Worm (Caenorhabditis elegans) whole organism, L4 larva: ENCODE data around the gene nlp-68.

Experiments
- dmd-6 ChIP-seq: fragments of 200-800 bp; sonication (Bioruptor generic); IDR thresholded peaks from 2 replicates; pipeline ENCODE4 v1.3.6; 2022; ENCODE audit warnings: missing genetic modification reagents, missing genetic modification characterization, missing compliant biosample characterization
- fos-1 ChIP-seq: fragments of 150-350 bp; optimal IDR thresholded peaks from 2 replicates; lab custom pipeline; 2014; ENCODE audit warnings: missing biosample characterization, missing genetic modification characterization
- jun-1 ChIP-seq: fragments of 150-350 bp; optimal IDR thresholded peaks from 2 replicates; lab custom pipeline; 2014; ENCODE audit warnings: missing biosample characterization, missing genetic modification reagents, missing genetic modification characterization
- nhr-28 ChIP-seq: fragments of 150-350 bp; optimal IDR thresholded peaks from 2 replicates; lab custom pipeline; 2014; ENCODE audit warnings: missing biosample characterization, missing genetic modification characterization
- nhr-76 ChIP-seq: fragments of 150-350 bp; optimal IDR thresholded peaks from 2 replicates; lab custom pipeline; 2014; ENCODE audit warnings: missing biosample characterization, missing genetic modification characterization

DNA sequence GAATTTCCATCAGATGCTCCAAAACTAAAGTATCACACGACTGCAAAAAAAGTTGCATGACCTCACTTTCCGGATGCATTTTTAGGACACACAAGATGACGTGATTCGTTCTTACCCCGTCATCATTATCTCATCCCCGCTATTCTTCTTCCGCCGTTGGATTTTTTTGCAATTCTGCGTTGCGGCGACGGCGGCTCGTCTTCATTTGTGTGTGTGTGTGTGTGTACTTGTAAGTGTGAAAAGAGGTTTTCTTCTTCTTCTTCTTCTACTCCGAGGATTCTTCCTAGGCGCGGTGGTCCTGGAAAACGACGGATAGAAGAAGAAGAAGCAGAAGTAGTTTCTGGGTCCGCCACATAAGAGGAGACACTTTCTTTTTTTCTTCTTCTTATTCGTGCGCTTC is 23.2 kb downstream of the nlp-68 start:
- no peak for TF ChIP-seq fos-1 (tag; lab: Kevin White, UChicago)
- TF ChIP-seq nhr-28, result no peak
- TF ChIP-seq nhr-76, result no peak
- TF ChIP-seq dmd-6 (GFP tag; lab: Robert Waterston, UW), result no peak
- no peak for TF ChIP-seq jun-1 (tag; lab: Kevin White, UChicago)
